Fruit fly (Drosophila melanogaster): ENCODE data around the gene eIF4EHP.

Gene eIF4EHP

dm6 chr3R:24130080-24130479 lies 21.3 kb upstream of the eIF4EHP start, which contains the start of the genes GatB and Tsc1 (continued):
- no peak for TF ChIP-seq HLHmδ (GFP tag; optimal IDR thresholded peaks at IDR 0.05)
- no peak for TF ChIP-seq CG17802 (tag; optimal IDR thresholded peaks at IDR 0.05)
- TF ChIP-seq CG12769 (tag; optimal IDR thresholded peaks at IDR 0.05), result no peak
- no peak for TF ChIP-seq Six4 (GFP tag; optimal IDR thresholded peaks at IDR 0.05)
- peak; percentile 36 for TF ChIP-seq YL-1 (GFP tag; optimal IDR thresholded peaks at IDR 0.05)
- no peak for TF ChIP-seq CG7372 (GFP tag; IDR thresholded peaks at IDR 0.05)

- TF ChIP-seq sc (optimal IDR thresholded peaks at IDR 0.05) (no peak), sc (GFP tag; optimal IDR thresholded peaks at IDR 0.05) (no peak), lab (GFP tag; optimal IDR thresholded peaks at IDR 0.05) (no peak), Pdp1 (GFP tag; optimal IDR thresholded peaks at IDR 0.05) (no peak), Asciz (GFP tag; optimal IDR thresholded peaks at IDR 0.05) (no peak), CG34224 (GFP tag; IDR thresholded peaks at IDR 0.05; ENCODE audit: partially characterized antibody) (no peak), Doc3 (GFP tag; IDR thresholded peaks at IDR 0.05; ENCODE audit: partially characterized antibody) (no peak), peb (GFP tag; IDR thresholded peaks at IDR 0.05) (no peak), CG3281 (GFP tag; optimal IDR thresholded peaks at IDR 0.05) (no peak), psq (GFP tag; optimal IDR thresholded peaks at IDR 0.05) (no peak), CG9609 (GFP tag; optimal IDR thresholded peaks at IDR 0.05) (no peak), croc (GFP tag; conservative IDR thresholded peaks at IDR 0.05) (no peak), dati (GFP tag; IDR thresholded peaks at IDR 0.05) (no peak), CG2889 (GFP tag; IDR thresholded peaks at IDR 0.05) (no peak), Neu2 (GFP tag; optimal IDR thresholded peaks at IDR 0.05; ENCODE audit: borderline replicate concordance) (no peak), Lpt (GFP tag; optimal IDR thresholded peaks at IDR 0.05) (no peak), usp (GFP tag; optimal IDR thresholded peaks at IDR 0.05) (no peak), Hmx (GFP tag; optimal IDR thresholded peaks at IDR 0.05) (no peak)
Observed at dm6 chr3R:24122369-24122768, 13.6 kb upstream of the eIF4EHP start.

dm6 chr3R:24121669-24122068 lies 12.9 kb upstream of the eIF4EHP start:
- TF ChIP-seq Dip2 (GFP tag; IDR thresholded peaks at IDR 0.05) (0 out of 2 replicates have a peak, but pooled peaks have one; percentile 5), CG12155 (GFP tag; optimal IDR thresholded peaks at IDR 0.05) (no peak), maf-S (GFP tag; optimal IDR thresholded peaks at IDR 0.05) (no peak), CG11456 (GFP tag; IDR thresholded peaks at IDR 0.05) (0 out of 3 replicates have a peak, but pooled peaks have one; percentile 15), CG4404 (GFP tag; IDR thresholded peaks at IDR 0.05) (0 out of 2 replicates have a peak, but pooled peaks have one; percentile 11)

dm6 chr3R:24116972-24117371 lies 8.2 kb upstream of the eIF4EHP start:
- TF ChIP-seq Sox100B (GFP tag; optimal IDR thresholded peaks at IDR 0.05) (no peak), Fer3 (tag; optimal IDR thresholded peaks at IDR 0.05) (no peak), CG34376 (GFP tag; optimal IDR thresholded peaks at IDR 0.05) (peak; percentile 62), zen2 (GFP tag; IDR thresholded peaks at IDR 0.05; ENCODE audit: partially characterized antibody) (no peak), sug (tag; optimal IDR thresholded peaks at IDR 0.05) (peak; percentile 71), exex (tag; optimal IDR thresholded peaks at IDR 0.05) (peak; percentile 21), Max (GFP tag; optimal IDR thresholded peaks at IDR 0.05) (no peak), Deaf1 (tag; optimal IDR thresholded peaks at IDR 0.05) (peak; percentile 71), Hey (tag; optimal IDR thresholded peaks at IDR 0.05) (no peak), nom (GFP tag; optimal IDR thresholded peaks at IDR 0.05) (peak; percentile 88), Drgx (GFP tag; IDR thresholded peaks at IDR 0.05) (peak; percentile 42; the same call in 1 of the 2 replicates), Pdp1 (GFP tag; optimal IDR thresholded peaks at IDR 0.05) (peak in 1 of 2 experiments; percentile 48), CG3726 (GFP tag; IDR thresholded peaks at IDR 0.05) (no peak), dimm (GFP tag; IDR thresholded peaks at IDR 0.05) (no peak), chinmo (GFP tag; IDR thresholded peaks at IDR 0.05; ENCODE audit: partially characterized antibody) (peak; percentile 74; the same call in 1 of the 4 replicates)
